Worm (Caenorhabditis elegans) whole organism, young adult: Measurements from ENCODE around the gene D1054.5.

Experiments
- C06A6.2 ChIP-seq: fragments of 200-800 bp; sonication (Bioruptor generic); conservative IDR thresholded peaks from 2 replicates; pipeline ENCODE4 v1.3.6; 2022; ENCODE audit warnings: missing genetic modification characterization, missing compliant biosample characterization
- F37B4.10 ChIP-seq: fragments of 200-800 bp; sonication (Bioruptor generic); IDR thresholded peaks from 2 replicates; pipeline ENCODE4 v1.3.6; 2022; ENCODE audit warnings: missing genetic modification characterization, missing compliant biosample characterization
- Y53F4B.3 ChIP-seq: fragments of 200-800 bp; sonication (Bioruptor generic); IDR thresholded peaks from 2 replicates; pipeline ENCODE4 v1.3.6; 2022; ENCODE audit warnings: missing genetic modification reagents, missing genetic modification characterization, missing compliant biosample characterization
- ets-4 ChIP-seq: fragments of 200-800 bp; sonication (Bioruptor generic); optimal IDR thresholded peaks from 2 replicates; lab custom pipeline; 2018; ENCODE audit warnings: mild to moderate bottlenecking, missing genetic modification characterization, missing compliant biosample characterization
- hrde-1 ChIP-seq: sonication (generic microtip); optimal IDR thresholded peaks from 2 replicates; lab custom pipeline; 2016; ENCODE audit warnings: missing genetic modification characterization, mild to moderate bottlenecking, missing compliant biosample characterization, moderate library complexity, missing genotype, missing genetic modification reagents, borderline replicate concordance
- lag-1 ChIP-seq: fragments of 200-800 bp; sonication (Bioruptor generic); IDR thresholded peaks from 2 replicates; pipeline ENCODE4 v1.3.6; 2022; ENCODE audit warnings: missing genetic modification reagents, missing genetic modification characterization, missing compliant biosample characterization
- let-526 ChIP-seq: fragments of 200-800 bp; sonication (Bioruptor generic); IDR thresholded peaks from 2 replicates; pipeline ENCODE4 v1.3.6; 2022; ENCODE audit warnings: missing genetic modification reagents, missing genetic modification characterization, missing compliant biosample characterization
- nfya-1 ChIP-seq: sonication (generic microtip); optimal IDR thresholded peaks from 2 replicates; lab custom pipeline; 2017; ENCODE audit warnings: antibody characterized with exemption, missing compliant biosample characterization, missing genetic modification characterization, borderline replicate concordance; ENCODE audit not compliant: insufficient read depth
- nfya-2 ChIP-seq: fragments of 200-800 bp; sonication (Bioruptor generic); IDR thresholded peaks from 2 replicates; pipeline ENCODE4 v1.3.6; 2022; ENCODE audit warnings: missing genetic modification reagents, missing genetic modification characterization, missing compliant biosample characterization
- rpc-1 ChIP-seq, 2 experiments: fragments of 150-350 bp in 1 of 2; sonication (generic microtip) in 1 of 2; optimal IDR thresholded peaks; 2 replicates each; lab custom pipeline; 2014 to 2018; ENCODE audit warnings: missing biosample characterization in 1 of 2, missing genetic modification characterization in 1 of 2, missing genetic modification reagents in 1 of 2, missing genotype in 1 of 2
- snpc-1.1 ChIP-seq: sonication (generic microtip); optimal IDR thresholded peaks from 2 replicates; lab custom pipeline; 2017; ENCODE audit warnings: missing genetic modification characterization, mild to moderate bottlenecking, missing compliant biosample characterization, antibody characterized with exemption, moderate library complexity, missing genotype, missing genetic modification reagents; ENCODE audit not compliant: insufficient read depth
- sptf-2 ChIP-seq: fragments of 200-800 bp; sonication (Bioruptor generic); optimal IDR thresholded peaks from 2 replicates; lab custom pipeline; 2018; ENCODE audit warnings: mild to moderate bottlenecking, missing genetic modification characterization, missing compliant biosample characterization
- tlf-1 ChIP-seq: fragments of 200-800 bp; sonication (Bioruptor generic); optimal IDR thresholded peaks from 2 replicates; lab custom pipeline; 2018; ENCODE audit warnings: mild to moderate bottlenecking, missing genetic modification characterization, missing compliant biosample characterization

D1054.5 gene

ce11 chrV:10723583-10723982 is 52.8 kb downstream of the D1054.5 start:
- TF ChIP-seq rpc-1 (optimal IDR thresholded peaks at IDR 0.05; lab: Kevin White, UChicago) (no peak), rpc-1 (tag; optimal IDR thresholded peaks at IDR 0.05; lab: Kevin White, UChicago) (no peak), let-526 (GFP tag; lab: Robert Waterston, UW) (no peak), snpc-1.1 (no peak), nfya-1 (tag; lab: Kevin White, UChicago) (no peak), tlf-1 (GFP tag; lab: Kevin White, UChicago) (no peak), F37B4.10 (no peak)
- TF ChIP-seq, all 124 proteins: peak for 0

DNA sequence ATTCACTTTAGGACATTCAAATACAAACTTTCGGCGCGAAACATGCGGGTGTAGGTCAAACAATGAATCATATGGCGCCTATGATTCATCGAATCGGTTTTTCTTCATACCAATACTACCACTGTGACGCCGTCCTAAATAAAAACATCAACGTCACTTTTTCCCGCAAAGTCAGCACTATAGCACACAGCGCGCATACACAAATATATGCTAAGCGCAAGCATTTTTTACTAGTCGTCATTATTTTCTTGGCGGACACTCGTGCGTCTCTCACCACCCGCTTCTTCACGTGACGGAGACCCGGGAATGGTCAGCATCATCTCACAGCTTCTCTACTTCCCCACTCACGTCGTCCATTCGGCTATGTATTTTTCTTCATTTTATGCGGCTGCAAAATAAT is 53.2 kb downstream of the D1054.5 start:
- TF ChIP-seq nfya-2 (GFP tag; lab: Robert Waterston, UW) (no peak), hrde-1 (tag; lab: Kevin White, UChicago) (no peak), lag-1 (GFP tag; lab: Robert Waterston, UW) (no peak), ets-4 (GFP tag; lab: Kevin White, UChicago) (no peak), sptf-2 (no peak), Y53F4B.3 (GFP tag; lab: Robert Waterston, UW) (no peak), C06A6.2 (GFP tag; lab: Robert Waterston, UW) (no peak)
